Fruit fly (Drosophila melanogaster): ENCODE data around the gene Adh.
A peak's percentile ranks its signal among the peaks of the same experiment; 100 is the strongest.

The Adh gene

dm6 chr2L:14654952-14655351 is 39.6 kb downstream of the Adh start:
- TF ChIP-seq EcR (GFP tag; optimal IDR thresholded peaks at IDR 0.05) (peak in 1 of 2 experiments; percentile 49), usp (GFP tag; optimal IDR thresholded peaks at IDR 0.05) (no peak)

DNA sequence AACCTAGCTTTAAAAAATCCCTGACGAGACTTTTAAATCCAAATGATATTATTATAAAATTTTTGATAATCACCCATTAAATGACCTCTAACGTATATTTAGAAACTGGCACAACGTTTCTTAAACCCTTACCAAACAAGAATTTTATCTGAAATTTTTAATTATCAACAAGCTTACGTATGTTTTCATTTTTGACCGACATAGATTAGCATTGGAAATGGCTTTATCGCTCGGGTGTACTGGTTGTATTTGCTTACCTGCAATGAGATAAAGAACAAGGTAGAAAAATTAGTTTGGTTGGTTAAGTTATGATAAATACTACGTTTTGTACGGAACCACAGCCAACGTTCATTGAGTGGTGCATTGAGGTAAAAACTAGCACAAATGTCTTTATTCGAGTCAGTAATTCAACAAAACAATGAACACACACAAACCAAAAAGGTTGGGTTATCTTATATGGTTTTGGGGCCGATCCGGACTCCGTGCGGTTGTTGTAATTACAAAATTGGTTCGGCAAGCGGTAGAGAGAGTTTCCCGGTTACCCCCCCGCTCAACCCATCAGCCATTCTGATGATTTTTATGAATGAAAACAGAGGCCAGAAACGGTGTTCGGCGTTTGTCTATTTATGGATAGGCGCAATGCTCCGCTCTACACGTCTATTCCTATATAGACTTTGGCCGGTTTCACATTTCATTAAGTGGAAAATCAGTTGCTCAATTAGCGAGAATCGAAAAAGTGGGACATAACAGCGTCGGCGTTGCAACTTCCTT is 40.9 kb downstream of the Adh start:
- no peak for TF ChIP-seq pan (optimal IDR thresholded peaks at IDR 0.05)
- no peak for TF ChIP-seq EcR (GFP tag; optimal IDR thresholded peaks at IDR 0.05)
- TF ChIP-seq Dll (optimal IDR thresholded peaks at IDR 0.05) = no peak
- no peak for TF ChIP-seq CG8478 (optimal IDR thresholded peaks at IDR 0.05)
- TF ChIP-seq usp (GFP tag; optimal IDR thresholded peaks at IDR 0.05) = no peak
- no peak for TF ChIP-seq psq (optimal IDR thresholded peaks at IDR 0.05)

DNA sequence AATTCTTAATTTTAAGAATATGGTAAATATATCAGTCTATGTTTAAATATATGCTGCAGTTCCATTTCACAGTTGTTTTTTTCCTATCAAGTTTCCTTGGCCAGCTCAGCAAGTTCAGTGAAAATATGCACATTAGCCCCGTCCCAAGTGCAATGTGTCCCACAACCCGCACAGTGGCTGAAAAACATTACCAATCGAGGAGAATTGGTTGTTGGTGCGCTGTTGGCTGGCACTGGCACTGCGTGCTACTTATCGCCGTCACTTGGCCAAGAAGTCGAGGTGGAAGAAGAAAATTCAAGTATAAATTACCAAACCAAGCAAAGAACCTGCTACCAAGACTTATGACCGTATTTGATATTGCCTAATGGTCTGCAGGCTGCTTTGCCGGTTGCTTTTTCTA is 43.5 kb downstream of the Adh start:
- TF ChIP-seq psq (optimal IDR thresholded peaks at IDR 0.05) = no peak
- no peak for TF ChIP-seq usp (GFP tag; optimal IDR thresholded peaks at IDR 0.05)
- TF ChIP-seq Dll (optimal IDR thresholded peaks at IDR 0.05) = no peak

DNA sequence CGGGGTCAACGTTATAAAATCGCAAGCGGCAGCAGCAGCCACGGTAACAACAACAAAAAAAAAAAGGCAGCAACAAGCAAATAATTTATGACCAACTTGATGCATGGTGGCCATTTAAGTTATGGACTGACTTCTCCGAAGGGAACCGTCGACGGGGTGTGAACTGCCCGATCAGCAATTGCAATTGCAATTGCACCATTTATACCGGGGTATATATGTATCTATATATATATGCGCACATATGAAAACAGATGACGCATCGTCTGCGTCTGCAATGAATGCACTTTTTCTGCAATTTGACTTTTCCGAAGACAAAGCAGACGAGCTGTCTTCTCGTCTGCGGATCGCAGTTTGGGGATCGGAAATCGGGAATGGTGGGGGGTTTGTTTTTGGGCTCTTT is 47.8 kb downstream of the Adh start:
- no peak for TF ChIP-seq pan (optimal IDR thresholded peaks at IDR 0.05)
- TF ChIP-seq EcR (GFP tag; optimal IDR thresholded peaks at IDR 0.05) = no peak
- TF ChIP-seq Dll (optimal IDR thresholded peaks at IDR 0.05) = no peak
- no peak for TF ChIP-seq usp (GFP tag; optimal IDR thresholded peaks at IDR 0.05)
- no peak for TF ChIP-seq CG8478 (optimal IDR thresholded peaks at IDR 0.05)
- no peak for TF ChIP-seq psq (optimal IDR thresholded peaks at IDR 0.05)

DNA sequence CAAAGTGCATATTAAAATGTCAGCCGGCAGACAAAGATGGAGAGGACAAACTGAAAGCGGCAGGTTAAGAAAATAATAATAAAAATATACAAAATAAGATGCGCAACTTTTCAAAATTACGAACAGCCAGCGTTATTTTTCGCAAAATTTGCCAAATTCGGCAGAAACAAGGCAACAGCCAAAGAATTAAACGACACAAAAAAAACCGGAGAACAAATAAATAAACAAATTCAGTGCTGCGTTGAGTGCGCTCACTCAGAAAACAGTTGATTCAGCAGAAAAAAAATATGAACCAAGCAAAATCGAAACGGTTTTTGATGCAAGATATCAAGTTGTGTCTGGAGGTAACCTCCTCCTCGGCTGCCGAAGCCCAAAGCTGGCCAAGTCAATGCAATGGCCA is 49.0 kb downstream of the Adh start:
- TF ChIP-seq psq (optimal IDR thresholded peaks at IDR 0.05) = no peak
- TF ChIP-seq pan (optimal IDR thresholded peaks at IDR 0.05) = no peak
- no peak for TF ChIP-seq usp (GFP tag; optimal IDR thresholded peaks at IDR 0.05)
- TF ChIP-seq EcR (GFP tag; optimal IDR thresholded peaks at IDR 0.05) = no peak
- no peak for TF ChIP-seq CG8478 (optimal IDR thresholded peaks at IDR 0.05)
- TF ChIP-seq Dll (optimal IDR thresholded peaks at IDR 0.05) = no peak

- TF ChIP-seq CG8478 (optimal IDR thresholded peaks at IDR 0.05) (no peak), usp (GFP tag; optimal IDR thresholded peaks at IDR 0.05) (no peak), pan (optimal IDR thresholded peaks at IDR 0.05) (no peak), psq (optimal IDR thresholded peaks at IDR 0.05) (no peak), EcR (GFP tag; optimal IDR thresholded peaks at IDR 0.05) (no peak), Dll (optimal IDR thresholded peaks at IDR 0.05) (no peak)
These were observed 49.7 kb downstream of the Adh start for dm6 chr2L:14664952-14665607.

DNA sequence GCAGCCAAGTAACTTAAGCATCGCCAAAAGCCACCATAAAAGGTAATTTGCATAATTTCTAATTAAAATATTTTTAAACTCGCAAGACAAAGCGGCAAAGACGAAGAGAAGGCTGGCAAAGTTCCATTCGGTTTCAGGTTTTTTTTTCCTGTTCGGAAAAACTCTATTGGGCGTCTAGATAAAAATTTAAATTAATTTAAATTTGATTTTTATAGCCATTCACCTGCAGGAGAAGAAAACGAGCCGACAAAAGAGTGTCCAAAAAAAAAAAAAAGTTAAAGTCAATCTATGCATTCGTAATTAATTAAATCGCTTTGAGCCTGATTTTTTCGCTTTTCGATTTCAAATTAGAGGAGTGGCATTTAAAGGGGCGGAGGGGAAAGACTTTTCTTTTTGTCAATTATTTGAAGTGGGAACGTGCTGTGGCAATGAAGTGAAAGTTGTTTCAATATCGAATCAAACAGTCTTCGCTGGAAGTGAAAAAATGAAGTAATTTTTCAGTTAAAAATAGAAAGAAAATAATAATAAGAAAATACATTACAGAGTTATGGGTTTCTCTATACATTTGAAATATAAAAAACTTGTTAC is 53.0 kb downstream of the Adh start:
- TF ChIP-seq CG8478 (optimal IDR thresholded peaks at IDR 0.05) (no peak), usp (GFP tag; optimal IDR thresholded peaks at IDR 0.05) (no peak), Dll (optimal IDR thresholded peaks at IDR 0.05) (no peak)

Measured in whole organism.